Worm (Caenorhabditis elegans): ENCODE measurements around the gene srh-218.

- TF ChIP-seq him-1 (tag; optimal IDR thresholded peaks at IDR 0.05) (no peak), dao-5 (tag; optimal IDR thresholded peaks at IDR 0.05) (no peak), W03F9.2 (tag; optimal IDR thresholded peaks at IDR 0.05) (no peak)
Measured at ce11 chrV:15497731-15498130, 4.0 kb downstream of the srh-218 start.
